Comparison of ENCODE assay signal across 5 fruit fly cellular contexts in the genomic region with DNA sequence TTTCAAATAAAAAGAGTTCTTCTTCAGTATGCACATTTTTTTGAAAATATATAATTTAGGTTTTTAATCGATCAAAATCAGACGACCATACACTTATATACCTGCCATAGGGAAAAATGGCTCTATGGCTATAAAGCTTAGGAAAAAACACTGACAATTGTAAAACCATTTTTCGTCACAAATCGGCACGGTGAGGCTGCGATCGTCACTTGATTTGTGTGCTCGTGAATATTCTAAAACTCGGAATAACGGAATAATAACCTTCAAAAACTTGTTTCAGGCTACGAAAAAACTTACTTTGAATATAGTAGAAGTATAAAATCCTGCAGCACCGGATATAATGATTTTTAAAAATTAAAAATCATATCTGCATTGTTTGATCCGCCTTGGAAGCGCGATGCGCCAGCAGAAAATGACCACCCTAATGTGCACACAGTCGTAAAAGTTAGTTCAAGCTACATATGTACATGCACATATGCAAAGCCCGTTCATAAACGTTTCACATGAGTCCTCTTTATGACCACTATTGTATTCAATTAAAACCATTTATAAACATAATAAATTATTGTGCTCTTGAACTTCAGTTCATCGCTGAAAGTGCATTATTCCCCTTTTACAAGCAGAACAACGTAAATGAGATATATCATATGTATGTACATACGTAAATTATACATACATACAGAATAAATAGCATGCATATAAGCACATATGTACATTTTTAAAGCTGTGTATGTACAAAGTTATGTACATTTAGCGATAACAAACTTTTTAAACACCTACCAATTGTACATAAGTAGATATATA.
TF ChIP-seq lines count a peak whose summit lies in the region.

No protein-coding gene starts in this region.

- TF ChIP-seq CTCF in whole organism, embryonic (GFP tag; optimal IDR thresholded peaks at IDR 0.05; lab: Kevin White, UChicago): no peak

TF ChIP-seq in whole organism, adult, 20 proteins besides CTCF, POLR2A, EP300 and RAD21 (continues in another document):
- TF ChIP-seq CG11617 (GFP tag; optimal IDR thresholded peaks at IDR 0.05; lab: Kevin White, UChicago) (no peak), cic (GFP tag; optimal IDR thresholded peaks at IDR 0.05; lab: Kevin White, UChicago) (peak; percentile 18), CG12768 (GFP tag; optimal IDR thresholded peaks at IDR 0.05; lab: Kevin White, UChicago) (peak; percentile 8), CG14711 (tag; optimal IDR thresholded peaks at IDR 0.05; lab: Kevin White, UChicago) (peak; percentile 37), CG33017 (tag; optimal IDR thresholded peaks at IDR 0.05; lab: Kevin White, UChicago) (no peak), cnc (optimal IDR thresholded peaks at IDR 0.05; lab: Kevin White, UChicago) (no peak), pad (GFP tag; optimal IDR thresholded peaks at IDR 0.05; lab: Kevin White, UChicago) (no peak), CG1620 (GFP tag; optimal IDR thresholded peaks at IDR 0.05; lab: Kevin White, UChicago) (no peak), toe (GFP tag; optimal IDR thresholded peaks at IDR 0.05; lab: Kevin White, UChicago) (no peak), tj (GFP tag; optimal IDR thresholded peaks at IDR 0.05; lab: Kevin White, UChicago) (no peak), bab1 (GFP tag; optimal IDR thresholded peaks at IDR 0.05; lab: Kevin White, UChicago) (peak; percentile 67), ovo (GFP tag; optimal IDR thresholded peaks at IDR 0.05; lab: Kevin White, UChicago) (no peak), kay (GFP tag; lab: Kevin White, UChicago; ENCODE audit: borderline replicate concordance) (peak; percentile 99), CG7101 (tag; optimal IDR thresholded peaks at IDR 0.05; lab: Kevin White, UChicago) (no peak), CG5204 (GFP tag; optimal IDR thresholded peaks at IDR 0.05; lab: Kevin White, UChicago) (peak; percentile 49), Crg-1 (GFP tag; optimal IDR thresholded peaks at IDR 0.05; lab: Kevin White, UChicago) (peak; percentile 18)

TF ChIP-seq in whole organism, embryonic, 481 proteins besides CTCF, POLR2A, EP300 and RAD21 (continues in another document):
- TF ChIP-seq CG8089 (GFP tag; optimal IDR thresholded peaks at IDR 0.05; lab: Kevin White, UChicago): peak; percentile 79
- TF ChIP-seq gem (tag; optimal IDR thresholded peaks at IDR 0.05; lab: Kevin White, UChicago): peak; percentile 24
- TF ChIP-seq CG8924 (tag; optimal IDR thresholded peaks at IDR 0.05; lab: Kevin White, UChicago): no peak
- TF ChIP-seq lbe (GFP tag; optimal IDR thresholded peaks at IDR 0.05; lab: Kevin White, UChicago): peak; percentile 12
- peak; percentile 33 for TF ChIP-seq Hsf (GFP tag; optimal IDR thresholded peaks at IDR 0.05; lab: Kevin White, UChicago)
- peak; percentile 53 for TF ChIP-seq cad (GFP tag; optimal IDR thresholded peaks at IDR 0.05; lab: Kevin White, UChicago)
- TF ChIP-seq CG1603 (tag; optimal IDR thresholded peaks at IDR 0.05; lab: Kevin White, UChicago): peak; percentile 50
- peak; percentile 12 for TF ChIP-seq CG13624 (GFP tag; optimal IDR thresholded peaks at IDR 0.05; lab: Kevin White, UChicago)
- TF ChIP-seq sens (GFP tag; lab: Kevin White, UChicago): peak; percentile 70
- TF ChIP-seq chn (GFP tag; optimal IDR thresholded peaks at IDR 0.05; lab: Kevin White, UChicago): peak; percentile 32
- no peak for TF ChIP-seq CG10431 (GFP tag; optimal IDR thresholded peaks at IDR 0.05; lab: Kevin White, UChicago)
- peak; percentile 30 for TF ChIP-seq corto (GFP tag; optimal IDR thresholded peaks at IDR 0.05; lab: Kevin White, UChicago)
- no peak for TF ChIP-seq Hey (tag; optimal IDR thresholded peaks at IDR 0.05; lab: Kevin White, UChicago)
- TF ChIP-seq Ets65A (GFP tag; lab: Kevin White, UChicago): no peak
- TF ChIP-seq CG8478 (optimal IDR thresholded peaks at IDR 0.05; lab: Kevin White, UChicago): no peak
- TF ChIP-seq Oli (tag; optimal IDR thresholded peaks at IDR 0.05; lab: Kevin White, UChicago): no peak
- TF ChIP-seq ase (GFP tag; IDR thresholded peaks at IDR 0.05; lab: Robert Waterston, UW): no peak
- TF ChIP-seq Pdp1 (GFP tag; optimal IDR thresholded peaks at IDR 0.05; lab: Kevin White, UChicago): peak in 1 of 2 experiments; percentile 24

TF ChIP-seq in whole organism, prepupa, 60 proteins besides CTCF, POLR2A, EP300 and RAD21 (continues in another document):
- TF ChIP-seq vri (GFP tag; optimal IDR thresholded peaks at IDR 0.05; lab: Kevin White, UChicago) (no peak), CG6854 (GFP tag; optimal IDR thresholded peaks at IDR 0.05; lab: Kevin White, UChicago) (peak; percentile 15), CG15336 (GFP tag; IDR thresholded peaks at IDR 0.05; lab: Robert Waterston, UW) (no peak), Sox102F (GFP tag; optimal IDR thresholded peaks at IDR 0.05; lab: Kevin White, UChicago) (peak; percentile 71), Eip75B (GFP tag; optimal IDR thresholded peaks at IDR 0.05; lab: Kevin White, UChicago) (peak; percentile 47), Sox15 (GFP tag; optimal IDR thresholded peaks at IDR 0.05; lab: Kevin White, UChicago) (no peak), Eip93F (GFP tag; optimal IDR thresholded peaks at IDR 0.05; lab: Kevin White, UChicago) (peak; percentile 17), spab (GFP tag; optimal IDR thresholded peaks at IDR 0.05; lab: Kevin White, UChicago) (no peak), Gug (GFP tag; IDR thresholded peaks at IDR 0.05; lab: Robert Waterston, UW) (no peak), CG32006 (GFP tag; optimal IDR thresholded peaks at IDR 0.05; lab: Kevin White, UChicago) (no peak), CG3919 (GFP tag; optimal IDR thresholded peaks at IDR 0.05; lab: Kevin White, UChicago) (no peak), CG9139 (GFP tag; optimal IDR thresholded peaks at IDR 0.05; lab: Kevin White, UChicago) (no peak), salr (GFP tag; optimal IDR thresholded peaks at IDR 0.05; lab: Kevin White, UChicago) (no peak), Eip78C (GFP tag; lab: Kevin White, UChicago) (peak; percentile 84), eg (GFP tag; IDR thresholded peaks at IDR 0.05; lab: Robert Waterston, UW) (no peak), CG8632 (GFP tag; optimal IDR thresholded peaks at IDR 0.05; lab: Kevin White, UChicago) (peak; percentile 38), esn (GFP tag; optimal IDR thresholded peaks at IDR 0.05; lab: Kevin White, UChicago) (peak; percentile 64), Sox14 (GFP tag; optimal IDR thresholded peaks at IDR 0.05; lab: Kevin White, UChicago) (peak; percentile 35)

TF ChIP-seq in whole organism, pupa, 21 proteins besides CTCF, POLR2A, EP300 and RAD21:
- TF ChIP-seq CG12605 (GFP tag; IDR thresholded peaks at IDR 0.05; lab: Robert Waterston, UW) (no peak), CG32121 (GFP tag; IDR thresholded peaks at IDR 0.05; lab: Robert Waterston, UW) (peak; percentile 65; the same call in 1 of the 2 replicates), CG13204 (GFP tag; optimal IDR thresholded peaks at IDR 0.05; lab: Kevin White, UChicago) (no peak), CG8159 (tag; optimal IDR thresholded peaks at IDR 0.05; lab: Kevin White, UChicago) (no peak), Snoo (tag; optimal IDR thresholded peaks at IDR 0.05; lab: Kevin White, UChicago) (peak; percentile 48), Pif1B (GFP tag; optimal IDR thresholded peaks at IDR 0.05; lab: Kevin White, UChicago) (peak; percentile 21), D1 (tag; optimal IDR thresholded peaks at IDR 0.05; lab: Kevin White, UChicago) (peak; percentile 81), Pif1A (GFP tag; optimal IDR thresholded peaks at IDR 0.05; lab: Kevin White, UChicago) (peak; percentile 42)

TF ChIP-seq in whole organism, wandering third instar larva, 38 proteins besides CTCF, POLR2A, EP300 and RAD21:
- peak; percentile 5 for TF ChIP-seq brk (GFP tag; optimal IDR thresholded peaks at IDR 0.05; lab: Kevin White, UChicago)
- peak; percentile 9 for TF ChIP-seq Hnf4 (GFP tag; optimal IDR thresholded peaks at IDR 0.05; lab: Kevin White, UChicago)
- TF ChIP-seq fru (GFP tag; optimal IDR thresholded peaks at IDR 0.05; lab: Kevin White, UChicago): peak; percentile 34
- TF ChIP-seq CrebA (GFP tag; optimal IDR thresholded peaks at IDR 0.05; lab: Kevin White, UChicago; ENCODE audit: borderline replicate concordance): peak; percentile 43
- no peak for TF ChIP-seq HLH106 (tag; optimal IDR thresholded peaks at IDR 0.05; lab: Kevin White, UChicago)
- peak; percentile 86 for TF ChIP-seq woc (GFP tag; optimal IDR thresholded peaks at IDR 0.05; lab: Kevin White, UChicago)
- TF ChIP-seq Mio (GFP tag; optimal IDR thresholded peaks at IDR 0.05; lab: Kevin White, UChicago): no peak
- TF ChIP-seq Vsx2 (GFP tag; optimal IDR thresholded peaks at IDR 0.05; lab: Kevin White, UChicago; ENCODE audit: partially characterized antibody): no peak
- peak; percentile 19 for TF ChIP-seq sv (GFP tag; optimal IDR thresholded peaks at IDR 0.05; lab: Kevin White, UChicago)
- peak; percentile 36 for TF ChIP-seq tai (GFP tag; optimal IDR thresholded peaks at IDR 0.05; lab: Kevin White, UChicago)
- peak; percentile 76 for TF ChIP-seq ey (GFP tag; optimal IDR thresholded peaks at IDR 0.05; lab: Kevin White, UChicago)
- TF ChIP-seq Rel (GFP tag; optimal IDR thresholded peaks at IDR 0.05; lab: Kevin White, UChicago): peak; percentile 14
- no peak for TF ChIP-seq Rel (tag; optimal IDR thresholded peaks at IDR 0.05; lab: Kevin White, UChicago)
- TF ChIP-seq CG32264 (GFP tag; optimal IDR thresholded peaks at IDR 0.05; lab: Kevin White, UChicago): no peak
- no peak for TF ChIP-seq Abd-B (GFP tag; optimal IDR thresholded peaks at IDR 0.05; lab: Kevin White, UChicago)
- no peak for TF ChIP-seq Myc (optimal IDR thresholded peaks at IDR 0.05; lab: Kevin White, UChicago)
- TF ChIP-seq dsf (GFP tag; optimal IDR thresholded peaks at IDR 0.05; lab: Kevin White, UChicago; ENCODE audit: borderline replicate concordance): no peak
